Fruit fly (Drosophila melanogaster) whole organism, embryonic: ENCODE results near the gene ECSIT.

Experiments
- Bdp1 ChIP-seq: fragments of 200-800 bp; sonication (Bioruptor generic); optimal IDR thresholded peaks from 3 replicates; lab custom pipeline; 2016; ENCODE audit warnings: missing biosample characterization, missing genetic modification characterization
- C15 ChIP-seq: fragments of 200-800 bp; sonication (Bioruptor generic); IDR thresholded peaks from 3 replicates; pipeline ENCODE4 v1.3.6; 2022; ENCODE audit warnings: missing biosample characterization, missing genetic modification characterization
- CG10321 ChIP-seq: fragments of 200-800 bp; sonication (Bioruptor generic); IDR thresholded peaks from 2 replicates; pipeline ENCODE4 v1.3.6; 2022; ENCODE audit warnings: missing biosample characterization, missing genetic modification characterization
- CG10431 ChIP-seq: fragments of 200-800 bp; sonication (Bioruptor generic); optimal IDR thresholded peaks from 3 replicates; lab custom pipeline; 2018; ENCODE audit warnings: missing biosample characterization, mild to moderate bottlenecking, missing genetic modification characterization
- CG10979 ChIP-seq: fragments of 200-800 bp; sonication (Bioruptor generic); optimal IDR thresholded peaks from 2 replicates; lab custom pipeline; 2018; ENCODE audit warnings: missing biosample characterization, mild to moderate bottlenecking, missing genetic modification characterization, moderate library complexity
- CG11085 ChIP-seq: fragments of 200-800 bp; sonication (Bioruptor generic); IDR thresholded peaks from 2 replicates; pipeline ENCODE4 v1.3.6; 2022; ENCODE audit warnings: missing biosample characterization, missing genetic modification characterization
- CG13123 ChIP-seq: fragments of 200-800 bp; sonication (Bioruptor generic); optimal IDR thresholded peaks from 2 replicates; lab custom pipeline; 2016; ENCODE audit warnings: missing biosample characterization, missing genetic modification characterization
- CG14014 ChIP-seq: fragments of 200-800 bp; sonication (Bioruptor generic); IDR thresholded peaks from 2 replicates; pipeline ENCODE4 v1.3.6; 2022; ENCODE audit warnings: missing biosample characterization, missing genetic modification characterization
- CG14441 ChIP-seq: fragments of 200-800 bp; sonication (Bioruptor generic); IDR thresholded peaks from 2 replicates; pipeline ENCODE4 v1.3.6; 2022; ENCODE audit warnings: missing biosample characterization, missing genetic modification characterization
- CG15696 ChIP-seq: fragments of 200-800 bp; sonication (Bioruptor generic); optimal IDR thresholded peaks from 2 replicates; lab custom pipeline; 2019; ENCODE audit warnings: missing biosample characterization, mild to moderate bottlenecking, missing genetic modification characterization, moderate library complexity
- CG17802 ChIP-seq: fragments of 200-800 bp; sonication (Bioruptor generic); optimal IDR thresholded peaks from 2 replicates; lab custom pipeline; 2018; ENCODE audit warnings: missing biosample characterization, mild to moderate bottlenecking, missing genetic modification characterization, moderate library complexity
- CG2116 ChIP-seq: fragments of 200-800 bp; sonication (Bioruptor generic); optimal IDR thresholded peaks from 3 replicates; lab custom pipeline; 2018; ENCODE audit warnings: missing biosample characterization, mild to moderate bottlenecking, missing genetic modification characterization
- CG2889 ChIP-seq: fragments of 200-800 bp; sonication (Bioruptor generic); IDR thresholded peaks from 3 replicates; pipeline ENCODE4 v1.3.6; 2022; ENCODE audit warnings: missing biosample characterization, missing genetic modification characterization
- CG30020 ChIP-seq: fragments of 200-800 bp; optimal IDR thresholded peaks from 2 replicates; lab custom pipeline; 2019; ENCODE audit warnings: missing biosample characterization, mild to moderate bottlenecking, missing genetic modification characterization, moderate library complexity
- CG32767 ChIP-seq: fragments of 200-800 bp; sonication (Bioruptor generic); IDR thresholded peaks from 2 replicates; pipeline ENCODE4 v1.3.6; 2022; ENCODE audit warnings: missing biosample characterization, missing genetic modification characterization
- CG34376 ChIP-seq: fragments of 200-800 bp; sonication (Bioruptor generic); optimal IDR thresholded peaks from 2 replicates; lab custom pipeline; 2018; ENCODE audit warnings: missing biosample characterization, mild to moderate bottlenecking, missing genetic modification characterization
- CG3995 ChIP-seq: fragments of 200-800 bp; sonication (Bioruptor generic); optimal IDR thresholded peaks from 3 replicates; lab custom pipeline; 2016; ENCODE audit warnings: missing biosample characterization, missing genetic modification characterization
- CG6254 ChIP-seq: fragments of 200-800 bp; sonication (Bioruptor generic); optimal IDR thresholded peaks from 3 replicates; lab custom pipeline; 2017; ENCODE audit warnings: mild to moderate bottlenecking, missing biosample characterization, missing genetic modification reagents, missing genetic modification characterization
- CG9215 ChIP-seq: fragments of 200-800 bp; sonication (Bioruptor generic); IDR thresholded peaks from 2 replicates; pipeline ENCODE4 v1.3.6; 2022; ENCODE audit warnings: missing biosample characterization, missing genetic modification characterization
- CG9437 ChIP-seq: fragments of 200-800 bp; sonication (Bioruptor generic); optimal IDR thresholded peaks from 2 replicates; lab custom pipeline; 2018; ENCODE audit warnings: missing biosample characterization, mild to moderate bottlenecking, missing genetic modification characterization
- CG9727 ChIP-seq: fragments of 200-800 bp; sonication (Bioruptor generic); optimal IDR thresholded peaks from 3 replicates; lab custom pipeline; 2017; ENCODE audit warnings: missing biosample characterization, mild to moderate bottlenecking, missing genetic modification characterization
- Deaf1 ChIP-seq: fragments of 200-800 bp; optimal IDR thresholded peaks from 3 replicates; lab custom pipeline; 2019; ENCODE audit warnings: missing biosample characterization, mild to moderate bottlenecking, missing genetic modification characterization, moderate library complexity
- Fer3 ChIP-seq: fragments of 200-800 bp; sonication (Bioruptor generic); optimal IDR thresholded peaks from 2 replicates; lab custom pipeline; 2018; ENCODE audit warnings: missing biosample characterization, mild to moderate bottlenecking, missing genetic modification characterization, moderate library complexity
- HLH4C ChIP-seq: fragments of 200-800 bp; sonication (Bioruptor generic); IDR thresholded peaks from 3 replicates; pipeline ENCODE4 v1.3.6; 2022; ENCODE audit warnings: missing biosample characterization, missing genetic modification characterization; ENCODE audit not compliant: partially characterized antibody
- Hr51 ChIP-seq, 2 experiments: fragments of 200-800 bp; sonication (Bioruptor generic); optimal IDR thresholded peaks; 2 replicates in 1 of 2; 3 replicates in 1 of 2; lab custom pipeline; 2016 to 2018; ENCODE audit warnings: missing biosample characterization in 2 of 2, missing genetic modification characterization in 2 of 2, mild to moderate bottlenecking in 1 of 2, moderate library complexity in 1 of 2
- Jarid2 ChIP-seq: fragments of 200-800 bp; sonication (Bioruptor generic); optimal IDR thresholded peaks from 3 replicates; lab custom pipeline; 2017; ENCODE audit warnings: mild to moderate bottlenecking, missing biosample characterization, missing genetic modification reagents, missing genetic modification characterization
- MBD-R2 ChIP-seq: fragments of 200-800 bp; sonication (Bioruptor generic); IDR thresholded peaks from 2 replicates; pipeline ENCODE4 v1.3.6; 2022; ENCODE audit warnings: missing biosample characterization, missing genetic modification characterization
- NFAT ChIP-seq: fragments of 200-800 bp; sonication (Bioruptor generic); IDR thresholded peaks from 2 replicates; pipeline ENCODE4 v1.3.6; 2022; ENCODE audit warnings: missing biosample characterization, missing genetic modification characterization
- Poxn ChIP-seq: fragments of 200-800 bp; sonication (Bioruptor generic); IDR thresholded peaks from 2 replicates; pipeline ENCODE4 v1.3.6; 2022; ENCODE audit warnings: missing biosample characterization, missing genetic modification characterization
- Ptx1 ChIP-seq: fragments of 200-800 bp; sonication (Bioruptor generic); IDR thresholded peaks from 2 replicates; pipeline ENCODE4 v1.3.6; 2022; ENCODE audit warnings: missing biosample characterization, missing genetic modification characterization
- Rx ChIP-seq: fragments of 200-800 bp; sonication (Bioruptor generic); IDR thresholded peaks from 2 replicates; pipeline ENCODE4 v1.3.6; 2022; ENCODE audit warnings: missing biosample characterization, missing genetic modification characterization
- Stat92E ChIP-seq, 3 experiments: fragments of >200 bp in 2 of 3; fragments of 200-800 bp in 1 of 3; sonication (Bioruptor generic) in 1 of 3; optimal IDR thresholded peaks; 2 replicates each; lab custom pipeline; 2017 to 2019; ENCODE audit warnings: missing biosample characterization in 3 of 3, missing genetic modification characterization in 3 of 3, mild to moderate bottlenecking in 1 of 3, moderate library complexity in 1 of 3
- Tbp ChIP-seq: fragments of >200 bp; optimal IDR thresholded peaks from 2 replicates; lab custom pipeline; 2018; ENCODE audit warnings: missing biosample characterization, missing genetic modification characterization
- Trl ChIP-seq, 3 experiments: fragments of >200 bp in 2 of 3; fragments of 200-800 bp in 1 of 3; sonication (Bioruptor generic) in 1 of 3; optimal IDR thresholded peaks; 2 replicates in 1 of 3; 3 replicates in 2 of 3; lab custom pipeline; 2016 to 2017; ENCODE audit warnings: missing biosample characterization in 1 of 3, missing genetic modification characterization in 1 of 3
- ap ChIP-seq: fragments of 200-800 bp; sonication (Bioruptor generic); IDR thresholded peaks from 2 replicates; pipeline ENCODE4 v1.3.6; 2022; ENCODE audit warnings: missing biosample characterization, missing genetic modification characterization
- cato ChIP-seq: fragments of 200-800 bp; sonication (Bioruptor generic); optimal IDR thresholded peaks from 2 replicates; lab custom pipeline; 2016; ENCODE audit warnings: missing biosample characterization, missing genetic modification characterization, borderline replicate concordance
- dmrt11E ChIP-seq: fragments of 200-800 bp; sonication (Bioruptor generic); optimal IDR thresholded peaks from 3 replicates; lab custom pipeline; 2018; ENCODE audit warnings: missing biosample characterization, mild to moderate bottlenecking, missing genetic modification characterization, moderate library complexity
- emc ChIP-seq: fragments of 200-800 bp; sonication (Bioruptor generic); optimal IDR thresholded peaks from 2 replicates; lab custom pipeline; 2016; ENCODE audit warnings: missing biosample characterization, missing genetic modification characterization
- gfzf ChIP-seq: fragments of 200-800 bp; sonication (Bioruptor generic); optimal IDR thresholded peaks from 2 replicates; lab custom pipeline; 2016; ENCODE audit warnings: missing biosample characterization, mild to moderate bottlenecking, missing genetic modification characterization, moderate library complexity
- gt ChIP-seq: fragments of 200-800 bp; sonication (Bioruptor generic); IDR thresholded peaks from 2 replicates; pipeline ENCODE4 v1.3.6; 2022; ENCODE audit warnings: missing biosample characterization, missing genetic modification characterization
- ham ChIP-seq: fragments of 200-800 bp; sonication (Bioruptor generic); IDR thresholded peaks from 2 replicates; pipeline ENCODE4 v1.3.6; 2022; ENCODE audit warnings: missing biosample characterization, missing genetic modification characterization
- insv ChIP-seq, 2 experiments: fragments of 200-800 bp; sonication (Bioruptor generic); optimal IDR thresholded peaks; 3 replicates each; lab custom pipeline; 2016 to 2018; ENCODE audit warnings: missing biosample characterization in 2 of 2, missing genetic modification characterization in 2 of 2
- org-1 ChIP-seq: fragments of 200-800 bp; sonication (Bioruptor generic); optimal IDR thresholded peaks from 2 replicates; lab custom pipeline; 2017; ENCODE audit warnings: missing biosample characterization, missing genetic modification characterization
- peb ChIP-seq: fragments of 200-800 bp; sonication (Bioruptor generic); IDR thresholded peaks from 2 replicates; pipeline ENCODE4 v1.3.6; 2022; ENCODE audit warnings: missing biosample characterization, missing genetic modification characterization
- pnt ChIP-seq: fragments of 200-800 bp; sonication (Bioruptor generic); optimal IDR thresholded peaks from 3 replicates; lab custom pipeline; 2016; ENCODE audit warnings: missing biosample characterization, missing genetic modification characterization
- stc ChIP-seq: fragments of 200-800 bp; sonication (Bioruptor generic); IDR thresholded peaks from 2 replicates; pipeline ENCODE4 v1.3.6; 2022; ENCODE audit warnings: missing biosample characterization, missing genetic modification characterization
- tna ChIP-seq: fragments of 200-800 bp; sonication (Bioruptor generic); IDR thresholded peaks from 2 replicates; pipeline ENCODE4 v1.3.6; 2022; ENCODE audit warnings: missing biosample characterization, missing genetic modification characterization; ENCODE audit not compliant: partially characterized antibody
- trem ChIP-seq: fragments of 200-800 bp; optimal IDR thresholded peaks from 3 replicates; lab custom pipeline; 2019; ENCODE audit warnings: missing biosample characterization, mild to moderate bottlenecking, missing genetic modification characterization, moderate library complexity
- tx ChIP-seq: fragments of 200-800 bp; sonication (Bioruptor generic); optimal IDR thresholded peaks from 2 replicates; lab custom pipeline; 2016; ENCODE audit warnings: missing biosample characterization, missing genetic modification characterization
- wek ChIP-seq: fragments of 200-800 bp; sonication (Bioruptor generic); optimal IDR thresholded peaks from 3 replicates; lab custom pipeline; 2018; ENCODE audit warnings: missing biosample characterization, mild to moderate bottlenecking, missing genetic modification characterization, moderate library complexity

ECSIT gene

DNA sequence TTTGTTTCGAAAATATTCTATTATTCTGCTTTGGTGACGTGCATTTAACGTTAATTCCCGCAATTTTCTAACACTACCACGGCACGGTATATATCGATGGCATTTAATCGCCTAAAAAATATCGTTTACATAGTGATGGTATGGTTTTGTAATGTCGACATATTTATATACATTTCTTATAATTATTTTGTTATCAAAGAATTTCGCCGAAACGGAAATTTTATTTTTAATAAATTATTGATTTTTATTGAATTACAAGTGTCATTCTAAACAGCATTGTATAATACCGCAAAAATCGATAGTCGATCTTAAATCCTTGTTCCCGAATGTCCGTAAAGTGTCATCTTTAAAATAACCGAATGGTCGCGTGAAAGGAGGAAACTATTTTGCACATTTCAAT, 31.9 kb upstream of the ECSIT start, which contains the start of the genes Sec20 and dgrn (continued):
- TF ChIP-seq CG30020 (peak; percentile 78), CG10979 (tag; lab: Kevin White, UChicago) (peak; percentile 64), Fer3 (peak; percentile 56), CG14441 (GFP tag; lab: Robert Waterston, UW) (no peak), Deaf1 (tag; lab: Kevin White, UChicago) (peak; percentile 63), wek (GFP tag; lab: Kevin White, UChicago) (no peak), Stat92E (GFP tag; optimal IDR thresholded peaks at IDR 0.05; lab: Kevin White, UChicago) (peak in 1 of 3 experiments; percentile 69), Jarid2 (GFP tag; lab: Kevin White, UChicago) (no peak), MBD-R2 (GFP tag; lab: Robert Waterston, UW) (peak; percentile 92), CG17802 (no peak), emc (GFP tag; lab: Kevin White, UChicago) (no peak), tna (peak; percentile 87), Trl (optimal IDR thresholded peaks at IDR 0.05; lab: Kevin White, UChicago) (no peak), Trl (GFP tag; optimal IDR thresholded peaks at IDR 0.05; lab: Kevin White, UChicago) (peak; percentile 14), CG10431 (GFP tag; lab: Kevin White, UChicago) (no peak), CG9437 (GFP tag; lab: Kevin White, UChicago) (peak; percentile 55), insv (GFP tag; optimal IDR thresholded peaks at IDR 0.05; lab: Kevin White, UChicago) (peak in 1 of 2 experiments; percentile 44), CG10321 (no peak), tx (no peak), Rx (GFP tag; lab: Robert Waterston, UW) (0 out of 2 replicates have a peak, but pooled peaks have one; percentile 25), CG2116 (peak; percentile 81), trem (tag; lab: Kevin White, UChicago) (peak; percentile 95), CG32767 (peak; percentile 55; the same call in 1 of the 2 replicates), ham (GFP tag; lab: Robert Waterston, UW) (no peak), CG9215 (GFP tag; lab: Robert Waterston, UW) (peak; percentile 58), ap (GFP tag; lab: Robert Waterston, UW) (no peak), org-1 (no peak), peb (GFP tag; lab: Robert Waterston, UW) (no peak), gt (GFP tag; lab: Robert Waterston, UW) (no peak), CG3995 (GFP tag; lab: Kevin White, UChicago) (peak; percentile 61), CG9727 (GFP tag; lab: Kevin White, UChicago) (peak; percentile 57), pnt (GFP tag; lab: Kevin White, UChicago) (peak; percentile 11), stc (GFP tag; lab: Robert Waterston, UW) (peak; percentile 43; the same call in 1 of the 2 replicates), cato (GFP tag; lab: Kevin White, UChicago) (peak; percentile 50), HLH4C (peak; percentile 92), Hr51 (GFP tag; optimal IDR thresholded peaks at IDR 0.05; lab: Kevin White, UChicago) (peak; percentile 40 to 55), CG2889 (GFP tag; lab: Robert Waterston, UW) (no peak), C15 (GFP tag; lab: Robert Waterston, UW) (no peak), CG11085 (no peak), Ptx1 (GFP tag; lab: Robert Waterston, UW) (peak; percentile 75), CG15696 (tag; lab: Kevin White, UChicago) (peak; percentile 80), Poxn (GFP tag; lab: Robert Waterston, UW) (no peak), dmrt11E (tag; lab: Kevin White, UChicago) (peak; percentile 75), Bdp1 (no peak), Tbp (GFP tag; lab: Kevin White, UChicago) (no peak), CG14014 (GFP tag; lab: Robert Waterston, UW) (peak; percentile 43), CG6254 (GFP tag; lab: Kevin White, UChicago) (no peak), CG34376 (GFP tag; lab: Kevin White, UChicago) (peak; percentile 1), NFAT (GFP tag; lab: Robert Waterston, UW) (peak; percentile 74), gfzf (GFP tag; lab: Kevin White, UChicago) (peak; percentile 50), CG13123 (GFP tag; lab: Kevin White, UChicago) (peak; percentile 48)
